Worm (Caenorhabditis elegans) whole organism, young adult: ENCODE measurements around the gene far-4.
"Not testable (repeated sequence)": the region's sequence is repeated elsewhere in the genome, so short reads cannot be mapped to it uniquely, and the experiment has no call there.

ENCODE experiments used
- B0019.2 ChIP-seq: fragments of 200-800 bp; sonication (Bioruptor generic); conservative IDR thresholded peaks from 2 replicates; pipeline ENCODE4 v1.3.6; 2022; ENCODE audit warnings: missing genetic modification reagents, missing genetic modification characterization, missing compliant biosample characterization
- B0261.1 ChIP-seq: sonication (generic microtip); optimal IDR thresholded peaks from 2 replicates; lab custom pipeline; 2016; ENCODE audit warnings: mild to moderate bottlenecking, missing genetic modification characterization, moderate library complexity, missing compliant biosample characterization
- D2030.7 ChIP-seq: fragments of 200-800 bp; sonication (Bioruptor generic); IDR thresholded peaks from 2 replicates; pipeline ENCODE4 v1.3.6; 2022; ENCODE audit warnings: missing genetic modification reagents, missing genetic modification characterization, missing compliant biosample characterization
- F33H1.4 ChIP-seq: fragments of 200-800 bp; sonication (Bioruptor generic); IDR thresholded peaks from 2 replicates; pipeline ENCODE4 v1.3.6; 2022; ENCODE audit warnings: missing genetic modification reagents, missing genetic modification characterization, missing compliant biosample characterization
- F57A8.1 ChIP-seq: fragments of 200-800 bp; sonication (Bioruptor generic); optimal IDR thresholded peaks from 2 replicates; lab custom pipeline; 2018; ENCODE audit warnings: mild to moderate bottlenecking, missing genetic modification characterization, moderate library complexity, missing compliant biosample characterization
- K11D2.4 ChIP-seq: fragments of 200-800 bp; sonication (Bioruptor generic); IDR thresholded peaks from 2 replicates; pipeline ENCODE4 v1.3.6; 2022; ENCODE audit warnings: missing genetic modification reagents, missing genetic modification characterization, missing compliant biosample characterization
- Y53G8AR.9 ChIP-seq: fragments of 200-800 bp; sonication (Bioruptor generic); conservative IDR thresholded peaks from 2 replicates; pipeline ENCODE4 v1.3.6; 2022; ENCODE audit warnings: missing genetic modification reagents, missing genetic modification characterization, missing compliant biosample characterization
- Y95B8A.8 ChIP-seq: fragments of 200-800 bp; sonication (Bioruptor generic); IDR thresholded peaks from 2 replicates; pipeline ENCODE4 v1.3.6; 2022; ENCODE audit warnings: missing genetic modification reagents, missing genetic modification characterization, missing compliant biosample characterization
- atf-7 ChIP-seq: sonication (generic microtip); optimal IDR thresholded peaks from 2 replicates; lab custom pipeline; 2017; ENCODE audit warnings: mild to moderate bottlenecking, missing genetic modification characterization, missing compliant biosample characterization
- attf-3 ChIP-seq: fragments of 200-800 bp; sonication (Bioruptor generic); conservative IDR thresholded peaks from 2 replicates; pipeline ENCODE4 v1.3.6; 2022; ENCODE audit warnings: missing genetic modification reagents, missing genetic modification characterization, missing compliant biosample characterization
- cebp-1 ChIP-seq, 2 experiments: fragments of 200-800 bp in 1 of 2; sonication (Bioruptor generic) in 1 of 2; sonication (generic microtip) in 1 of 2; IDR thresholded peaks in 1 of 2; optimal IDR thresholded peaks in 1 of 2; 2 replicates each; pipeline versions ENCODE4 v1.3.6 to Lab custom; 2017 to 2022; ENCODE audit warnings: missing compliant biosample characterization in 2 of 2, missing genetic modification characterization in 2 of 2, mild to moderate bottlenecking in 1 of 2, missing genetic modification reagents in 1 of 2, moderate library complexity in 1 of 2
- ceh-27 ChIP-seq: fragments of 200-800 bp; sonication (Bioruptor generic); optimal IDR thresholded peaks from 2 replicates; lab custom pipeline; 2018; ENCODE audit warnings: mild to moderate bottlenecking, missing genetic modification characterization, moderate library complexity, missing compliant biosample characterization
- ceh-91 ChIP-seq: fragments of 200-800 bp; sonication (Bioruptor generic); IDR thresholded peaks from 2 replicates; pipeline ENCODE4 v1.3.6; 2022; ENCODE audit warnings: missing genetic modification reagents, missing genetic modification characterization, missing compliant biosample characterization
- dox-1 ChIP-seq: fragments of 200-800 bp; sonication (Bioruptor generic); IDR thresholded peaks from 2 replicates; pipeline ENCODE4 v1.3.6; 2022; ENCODE audit warnings: missing genetic modification reagents, missing genetic modification characterization, missing compliant biosample characterization
- dpl-1 ChIP-seq: fragments of 150-350 bp; optimal IDR thresholded peaks from 2 replicates; lab custom pipeline; 2014; ENCODE audit warnings: missing biosample characterization, missing genetic modification reagents, missing genetic modification characterization
- egl-18 ChIP-seq: fragments of 200-800 bp; sonication (Bioruptor generic); IDR thresholded peaks from 2 replicates; pipeline ENCODE4 v1.3.6; 2022; ENCODE audit warnings: missing genetic modification reagents, missing genetic modification characterization, missing compliant biosample characterization
- egl-44 ChIP-seq: fragments of 200-800 bp; sonication (Bioruptor generic); IDR thresholded peaks from 2 replicates; pipeline ENCODE4 v1.3.6; 2022; ENCODE audit warnings: missing genetic modification reagents, missing genetic modification characterization, missing compliant biosample characterization
- egrh-3 ChIP-seq: fragments of 200-800 bp; sonication (Bioruptor generic); IDR thresholded peaks from 2 replicates; pipeline ENCODE4 v1.3.6; 2022; ENCODE audit warnings: missing genetic modification reagents, missing genetic modification characterization, missing compliant biosample characterization
- hmg-1.2 ChIP-seq: fragments of 200-800 bp; sonication (Bioruptor generic); IDR thresholded peaks from 2 replicates; pipeline ENCODE4 v1.3.6; 2022; ENCODE audit warnings: missing genetic modification reagents, missing genetic modification characterization, missing compliant biosample characterization
- lin-40 ChIP-seq: sonication (generic microtip); optimal IDR thresholded peaks from 2 replicates; lab custom pipeline; 2016; ENCODE audit warnings: missing genetic modification characterization, mild to moderate bottlenecking, missing compliant biosample characterization, missing genotype, missing genetic modification reagents
- lir-1 ChIP-seq: fragments of 200-800 bp; sonication (Bioruptor generic); conservative IDR thresholded peaks from 2 replicates; pipeline ENCODE4 v1.3.6; 2022; ENCODE audit warnings: missing genetic modification reagents, missing genetic modification characterization, missing compliant biosample characterization
- madf-10 ChIP-seq: sonication (generic microtip); optimal IDR thresholded peaks from 2 replicates; lab custom pipeline; 2016; ENCODE audit warnings: mild to moderate bottlenecking, missing genetic modification characterization, missing compliant biosample characterization
- madf-3 ChIP-seq: fragments of 200-800 bp; sonication (Bioruptor generic); IDR thresholded peaks from 2 replicates; pipeline ENCODE4 v1.3.6; 2022; ENCODE audit warnings: missing genetic modification reagents, missing genetic modification characterization, missing compliant biosample characterization
- madf-6 ChIP-seq: fragments of 200-800 bp; sonication (Bioruptor generic); IDR thresholded peaks from 2 replicates; pipeline ENCODE4 v1.3.6; 2022; ENCODE audit warnings: missing genetic modification reagents, missing genetic modification characterization, missing compliant biosample characterization
- madf-8 ChIP-seq: fragments of 200-800 bp; sonication (Bioruptor generic); conservative IDR thresholded peaks from 2 replicates; pipeline ENCODE4 v1.3.6; 2022; ENCODE audit warnings: missing genetic modification reagents, missing genetic modification characterization, missing compliant biosample characterization
- mcd-1 ChIP-seq: fragments of 200-800 bp; sonication (Bioruptor generic); IDR thresholded peaks from 2 replicates; pipeline ENCODE4 v1.3.6; 2022; ENCODE audit warnings: missing genetic modification reagents, missing genetic modification characterization, missing compliant biosample characterization
- nfya-2 ChIP-seq: fragments of 200-800 bp; sonication (Bioruptor generic); IDR thresholded peaks from 2 replicates; pipeline ENCODE4 v1.3.6; 2022; ENCODE audit warnings: missing genetic modification reagents, missing genetic modification characterization, missing compliant biosample characterization
- nfyb-1 ChIP-seq: fragments of 200-800 bp; sonication (Bioruptor generic); IDR thresholded peaks from 2 replicates; pipeline ENCODE4 v1.3.6; 2022; ENCODE audit warnings: missing genetic modification reagents, missing genetic modification characterization, missing compliant biosample characterization
- nhr-179 ChIP-seq: sonication (generic microtip); optimal IDR thresholded peaks from 2 replicates; lab custom pipeline; 2016; ENCODE audit warnings: mild to moderate bottlenecking, missing genetic modification characterization, missing compliant biosample characterization
- nhr-80 ChIP-seq: sonication (generic microtip); optimal IDR thresholded peaks from 2 replicates; lab custom pipeline; 2016; ENCODE audit warnings: missing genetic modification characterization, missing compliant biosample characterization
- nhr-90 ChIP-seq: sonication (generic microtip); optimal IDR thresholded peaks from 2 replicates; lab custom pipeline; 2016; ENCODE audit warnings: missing genotype, mild to moderate bottlenecking, missing genetic modification characterization, missing compliant biosample characterization
- pbrm-1 ChIP-seq: fragments of 200-800 bp; sonication (Bioruptor generic); IDR thresholded peaks from 2 replicates; pipeline ENCODE4 v1.3.6; 2022; ENCODE audit warnings: missing genetic modification reagents, missing genetic modification characterization, missing compliant biosample characterization
- sea-2 ChIP-seq: fragments of 200-800 bp; sonication (Bioruptor generic); IDR thresholded peaks from 2 replicates; pipeline ENCODE4 v1.3.6; 2022; ENCODE audit warnings: missing genetic modification characterization, missing compliant biosample characterization
- snpc-4 ChIP-seq, 5 experiments: fragments of 150-350 bp in 1 of 5; sonication (generic microtip) in 4 of 5; optimal IDR thresholded peaks; 2 replicates each; lab custom pipeline; 2014 to 2018; ENCODE audit warnings: missing genetic modification characterization in 5 of 5, missing biosample characterization in 3 of 5, antibody characterized with exemption in 2 of 5, mild to moderate bottlenecking in 2 of 5, missing compliant biosample characterization in 2 of 5, missing genotype in 2 of 5, moderate library complexity in 2 of 5, missing genetic modification reagents in 1 of 5
- somi-1 ChIP-seq: fragments of 200-800 bp; sonication (Bioruptor generic); optimal IDR thresholded peaks from 2 replicates; lab custom pipeline; 2018; ENCODE audit warnings: mild to moderate bottlenecking, missing genetic modification characterization, missing compliant biosample characterization
- tlf-1 ChIP-seq: fragments of 200-800 bp; sonication (Bioruptor generic); optimal IDR thresholded peaks from 2 replicates; lab custom pipeline; 2018; ENCODE audit warnings: mild to moderate bottlenecking, missing genetic modification characterization, missing compliant biosample characterization
- unc-130 ChIP-seq: sonication (generic microtip); optimal IDR thresholded peaks from 2 replicates; lab custom pipeline; 2016; ENCODE audit warnings: missing genetic modification reagents, missing genetic modification characterization, missing compliant biosample characterization
- ztf-18 ChIP-seq: sonication (generic microtip); optimal IDR thresholded peaks from 2 replicates; lab custom pipeline; 2016; ENCODE audit warnings: missing genotype, mild to moderate bottlenecking, missing genetic modification characterization, missing compliant biosample characterization
- ztf-26 ChIP-seq: sonication (generic microtip); optimal IDR thresholded peaks from 2 replicates; lab custom pipeline; 2017; ENCODE audit warnings: missing genetic modification characterization, missing compliant biosample characterization
- ztf-28 ChIP-seq: fragments of 200-800 bp; sonication (Bioruptor generic); IDR thresholded peaks from 2 replicates; pipeline ENCODE4 v1.3.6; 2022; ENCODE audit warnings: missing genetic modification reagents, missing genetic modification characterization, missing compliant biosample characterization
- ztf-3 ChIP-seq: fragments of 200-800 bp; sonication (Bioruptor generic); optimal IDR thresholded peaks from 2 replicates; lab custom pipeline; 2018; ENCODE audit warnings: mild to moderate bottlenecking, missing genetic modification characterization, missing compliant biosample characterization
- ztf-6 ChIP-seq: fragments of 200-800 bp; sonication (Bioruptor generic); IDR thresholded peaks from 2 replicates; pipeline ENCODE4 v1.3.6; 2022; ENCODE audit warnings: missing genetic modification reagents, missing genetic modification characterization, missing compliant biosample characterization

Gene far-4

DNA sequence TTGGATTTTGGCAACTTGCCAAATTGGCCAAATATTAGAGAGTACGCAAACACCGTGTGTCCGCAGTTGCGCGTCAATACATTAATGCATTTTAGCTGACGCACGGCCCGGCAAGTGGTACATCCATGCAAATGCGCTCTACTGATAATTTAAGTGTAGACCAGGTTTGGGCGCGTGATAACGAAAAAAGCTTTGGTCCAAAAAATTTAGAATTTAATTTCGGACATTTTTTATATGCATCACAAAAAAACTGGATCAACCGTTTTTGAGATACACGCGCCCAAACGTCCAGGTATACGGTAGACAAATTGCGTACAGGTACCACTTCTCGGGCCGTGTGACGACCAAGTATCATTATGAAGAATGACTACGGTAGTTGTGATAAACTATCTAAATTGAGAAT lies 31.5 kb downstream of the far-4 start, which contains the start of gene R186.8 (continued):
- TF ChIP-seq hmg-1.2: peak; percentile 92
- peak; percentile 91 for TF ChIP-seq K11D2.4 (GFP tag; lab: Robert Waterston, UW)
- TF ChIP-seq F33H1.4 (GFP tag; lab: Robert Waterston, UW): peak; percentile 70
- peak; percentile 71 for TF ChIP-seq ztf-26
- peak; percentile 19 for TF ChIP-seq dpl-1 (GFP tag; lab: Kevin White, UChicago)
- peak; percentile 89 for TF ChIP-seq ceh-91 (GFP tag; lab: Robert Waterston, UW)
- peak; percentile 15 for TF ChIP-seq madf-10 (tag; lab: Kevin White, UChicago)
- TF ChIP-seq B0261.1 (tag; lab: Kevin White, UChicago): peak; percentile 8
- TF ChIP-seq D2030.7 (GFP tag; lab: Robert Waterston, UW): peak; percentile 79
- TF ChIP-seq egrh-3: peak; percentile 57; the same call in 1 of the 2 replicates
- peak; percentile 86 for TF ChIP-seq nfyb-1 (GFP tag; lab: Robert Waterston, UW)
- TF ChIP-seq ceh-27: peak; percentile 40
- 0 out of 2 replicates have a peak, but pooled peaks have one; percentile 7 for TF ChIP-seq ztf-6 (GFP tag; lab: Robert Waterston, UW)
- TF ChIP-seq somi-1: peak; percentile 63
- peak; percentile 89 for TF ChIP-seq pbrm-1 (GFP tag; lab: Robert Waterston, UW)
- TF ChIP-seq madf-3 (GFP tag; lab: Robert Waterston, UW): peak; percentile 78; the same call in 1 of the 2 replicates
- TF ChIP-seq mcd-1 (GFP tag; lab: Robert Waterston, UW): peak; percentile 98
- TF ChIP-seq tlf-1 (GFP tag; lab: Kevin White, UChicago): peak; percentile 57
- not testable (repeated sequence) for TF ChIP-seq snpc-4 (GFP tag; optimal IDR thresholded peaks at IDR 0.05; lab: Kevin White, UChicago)
- TF ChIP-seq snpc-4 (tag; optimal IDR thresholded peaks at IDR 0.05; lab: Kevin White, UChicago): peak in 2 of 4 experiments; percentile 58 to 64
- peak; percentile 83 for TF ChIP-seq lin-40 (tag; lab: Kevin White, UChicago)
- TF ChIP-seq egl-18: 0 out of 2 replicates have a peak, but pooled peaks have one; percentile 56
- peak; percentile 23 for TF ChIP-seq ztf-3 (GFP tag; lab: Kevin White, UChicago)
- TF ChIP-seq ztf-28 (GFP tag; lab: Robert Waterston, UW): 0 out of 2 replicates have a peak, but pooled peaks have one; percentile 18
- TF ChIP-seq nhr-90 (tag; lab: Kevin White, UChicago): peak; percentile 16
- peak; percentile 57; the same call in 1 of the 2 replicates for TF ChIP-seq cebp-1 (GFP tag; IDR thresholded peaks at IDR 0.05; lab: Robert Waterston, UW)
- peak; percentile 58 for TF ChIP-seq cebp-1 (tag; optimal IDR thresholded peaks at IDR 0.05; lab: Kevin White, UChicago)
- TF ChIP-seq lir-1 (GFP tag; lab: Robert Waterston, UW): 0 out of 2 replicates have a peak, but pooled peaks have one; percentile 32
- peak; percentile 70 for TF ChIP-seq Y53G8AR.9 (GFP tag; lab: Robert Waterston, UW)
- peak; percentile 88 for TF ChIP-seq attf-3 (GFP tag; lab: Robert Waterston, UW)
- TF ChIP-seq egl-44 (GFP tag; lab: Robert Waterston, UW): 0 out of 2 replicates have a peak, but pooled peaks have one; percentile 49
- peak; percentile 68 for TF ChIP-seq madf-6
- TF ChIP-seq ztf-18 (tag; lab: Kevin White, UChicago): peak; percentile 72
- peak; percentile 68 for TF ChIP-seq nhr-80 (tag; lab: Kevin White, UChicago)
- peak; percentile 66; the same call in 1 of the 2 replicates for TF ChIP-seq Y95B8A.8 (GFP tag; lab: Robert Waterston, UW)
- TF ChIP-seq dox-1: peak; percentile 97
- peak; percentile 63; the same call in 1 of the 2 replicates for TF ChIP-seq B0019.2 (GFP tag; lab: Robert Waterston, UW)

DNA sequence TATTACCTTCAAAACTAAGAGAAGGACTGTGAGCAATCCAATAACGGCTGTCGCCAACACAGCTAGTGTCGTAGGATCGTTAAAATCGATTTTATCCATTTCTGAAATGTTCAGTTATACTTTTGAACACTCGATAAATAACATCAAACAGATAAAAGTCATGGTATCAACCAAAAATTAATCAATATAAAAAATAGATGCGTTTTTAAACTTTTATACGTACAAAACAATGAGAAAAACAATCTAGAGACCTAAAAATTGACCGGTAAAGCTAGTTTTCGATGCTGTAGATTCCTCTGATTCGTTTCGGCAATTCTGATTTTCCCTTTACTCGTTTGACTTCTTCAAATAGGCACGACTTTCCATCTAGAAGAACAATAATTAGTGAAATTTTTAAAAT lies 32.3 kb downstream of the far-4 start, which contains the start of gene R186.3:
TSS of gene R186.3 (minus strand) at position 101 of the 400 bp plus-strand sequence.
- TF ChIP-seq D2030.7 (GFP tag; lab: Robert Waterston, UW) (no peak), nhr-179 (tag; lab: Kevin White, UChicago) (no peak), atf-7 (tag; lab: Kevin White, UChicago) (no peak), unc-130 (GFP tag; lab: Kevin White, UChicago) (no peak), somi-1 (no peak), nfya-2 (no peak), sea-2 (no peak), egrh-3 (no peak), F57A8.1 (no peak), madf-8 (GFP tag; lab: Robert Waterston, UW) (no peak)
